Worm (Caenorhabditis elegans) whole organism, L1 larva: ENCODE measurements around the gene rpl-21.

Experiments
- dpl-1 ChIP-seq, 3 experiments: fragments of 150-350 bp in 2 of 3; sonication (generic microtip) in 1 of 3; optimal IDR thresholded peaks; 2 replicates each; lab custom pipeline; 2014 to 2017; ENCODE audit warnings: missing biosample characterization in 3 of 3, missing genetic modification characterization in 3 of 3, missing genetic modification reagents in 3 of 3
- fkh-10 ChIP-seq: sonication (generic microtip); optimal IDR thresholded peaks from 2 replicates; lab custom pipeline; 2017; ENCODE audit warnings: missing biosample characterization, missing genetic modification reagents, missing genetic modification characterization
- fos-1 ChIP-seq: fragments of 150-350 bp; optimal IDR thresholded peaks from 2 replicates; lab custom pipeline; 2014; ENCODE audit warnings: missing biosample characterization, missing genetic modification characterization
- lin-39 ChIP-seq: fragments of 150-350 bp; optimal IDR thresholded peaks from 2 replicates; lab custom pipeline; 2014; ENCODE audit warnings: missing biosample characterization, missing genetic modification reagents, missing genetic modification characterization
- nhr-237 ChIP-seq: fragments of 150-350 bp; optimal IDR thresholded peaks from 2 replicates; lab custom pipeline; 2014; ENCODE audit warnings: missing biosample characterization, missing genetic modification characterization
- nhr-47 ChIP-seq: sonication (generic microtip); optimal IDR thresholded peaks from 2 replicates; lab custom pipeline; 2016; ENCODE audit warnings: mild to moderate bottlenecking, missing genetic modification characterization, moderate library complexity, missing compliant biosample characterization
- nhr-85 ChIP-seq: sonication (generic microtip); peaks from one replicate; lab custom pipeline; 2016; ENCODE audit warnings: missing genetic modification characterization, inconsistent platforms, missing compliant biosample characterization
- pqm-1 ChIP-seq: sonication (generic microtip); optimal IDR thresholded peaks from 3 replicates; lab custom pipeline; 2017; ENCODE audit warnings: missing biosample characterization, missing genetic modification characterization
- snpc-4 ChIP-seq: fragments of 150-350 bp; optimal IDR thresholded peaks from 2 replicates; lab custom pipeline; 2014; ENCODE audit warnings: missing biosample characterization, missing genetic modification characterization
- zag-1 ChIP-seq: fragments of 150-350 bp; optimal IDR thresholded peaks from 2 replicates; lab custom pipeline; 2014; ENCODE audit warnings: missing biosample characterization, missing genetic modification characterization
- ztf-11 ChIP-seq, 2 experiments: sonication (generic microtip); optimal IDR thresholded peaks; 2 replicates each; lab custom pipeline; 2016 to 2017; ENCODE audit warnings: missing genetic modification characterization in 2 of 2, missing biosample characterization in 1 of 2, missing compliant biosample characterization in 1 of 2

- TF ChIP-seq zag-1 (tag; lab: Kevin White, UChicago) (no peak), ztf-11 (tag; optimal IDR thresholded peaks at IDR 0.05; lab: Kevin White, UChicago) (no peak), lin-39 (tag; lab: Kevin White, UChicago) (no peak), dpl-1 (GFP tag; optimal IDR thresholded peaks at IDR 0.05; lab: Kevin White, UChicago) (peak; percentile 79 to 86 (median 82)), nhr-85 (tag; lab: Kevin White, UChicago) (peak; percentile 46), nhr-237 (tag; lab: Kevin White, UChicago) (no peak), fos-1 (tag; lab: Kevin White, UChicago) (no peak), nhr-47 (tag; lab: Kevin White, UChicago) (peak; percentile 29), fkh-10 (GFP tag; lab: Kevin White, UChicago) (no peak), snpc-4 (tag; lab: Kevin White, UChicago) (no peak), pqm-1 (no peak)
These were observed 29.1 kb downstream of the rpl-21 start, which contains the start of gene plk-1 for ce11 chrIII:8100960-8101359.
